Worm (Caenorhabditis elegans): Measurements from ENCODE around the gene srt-69.

The srt-69 gene

ce11 chrV:5243036-5243435, 22.4 kb downstream of the srt-69 start, which contains the start of gene cest-35.1:
TSS of gene cest-35.1 (minus strand) at chrV:5243136.
- TF ChIP-seq nhr-25 (tag; optimal IDR thresholded peaks at IDR 0.05) (no peak), elt-3 (tag; optimal IDR thresholded peaks at IDR 0.05) (no peak), R02D3.7 (tag; optimal IDR thresholded peaks at IDR 0.05) (no peak), nhr-43 (tag; optimal IDR thresholded peaks at IDR 0.05; ENCODE audit: poor library complexity, severe bottlenecking) (no peak), lsy-12 (tag; optimal IDR thresholded peaks at IDR 0.05) (no peak), ztf-11 (tag; optimal IDR thresholded peaks at IDR 0.05) (no peak), pqm-1 (tag; optimal IDR thresholded peaks at IDR 0.05) (no peak)

ce11 chrV:5239903-5240302, 25.6 kb downstream of the srt-69 start, which contains the start of gene B0238.15:
TSS of gene B0238.15 (plus strand) at chrV:5240203.
- no peak for TF ChIP-seq fkh-10 (GFP tag; optimal IDR thresholded peaks at IDR 0.05)

- TF ChIP-seq ceh-9 (tag; optimal IDR thresholded peaks at IDR 0.05), result no peak
- TF ChIP-seq nhr-23 (tag; optimal IDR thresholded peaks at IDR 0.05), result no peak
- no peak for TF ChIP-seq zag-1 (tag; optimal IDR thresholded peaks at IDR 0.05)
- no peak for TF ChIP-seq hmg-11 (tag; optimal IDR thresholded peaks at IDR 0.05)
Measured at ce11 chrV:5239404-5239803, 26.1 kb downstream of the srt-69 start, which contains the start of gene C52A10.3. TSS of gene C52A10.3 (minus strand) at chrV:5239504.

ce11 chrV:5237116-5237515, 28.4 kb downstream of the srt-69 start, which contains the start of gene cest-35.2:
TSS of gene cest-35.2 (minus strand) at chrV:5237216.
- TF ChIP-seq fos-1 (tag; optimal IDR thresholded peaks at IDR 0.05) (no peak), ceh-28 (tag; optimal IDR thresholded peaks at IDR 0.05) (no peak), unc-62 (GFP tag; optimal IDR thresholded peaks at IDR 0.05) (no peak), lin-15B (tag; optimal IDR thresholded peaks at IDR 0.05) (no peak), ceh-16 (tag; optimal IDR thresholded peaks at IDR 0.05) (no peak), egl-5 (tag; optimal IDR thresholded peaks at IDR 0.05) (no peak), eor-1 (tag; optimal IDR thresholded peaks at IDR 0.05) (no peak), daf-12 (tag; optimal IDR thresholded peaks at IDR 0.05) (no peak), elt-1 (tag; optimal IDR thresholded peaks at IDR 0.05) (no peak)

DNA sequence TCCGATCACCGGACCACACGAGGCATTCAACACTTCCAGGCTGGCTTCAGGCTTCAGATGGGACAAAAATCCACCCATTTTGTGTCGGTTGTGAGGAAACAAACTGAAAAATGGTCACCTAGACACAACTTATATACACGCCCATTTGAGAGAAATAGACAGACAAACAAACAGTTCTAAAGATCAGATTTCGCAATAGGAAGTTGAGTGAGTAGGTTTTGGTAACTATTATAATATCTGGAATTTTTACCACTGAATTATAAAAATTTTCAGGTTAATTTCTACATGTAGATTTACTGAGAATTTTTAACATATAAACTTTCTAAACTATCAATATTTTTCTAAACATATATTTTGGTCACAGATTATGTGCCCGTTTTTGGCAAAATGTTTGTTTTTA, 31.7 kb downstream of the srt-69 start, which contains the start of gene cest-32:
Gene cest-32 (minus strand): TSS at position 115 of the 400 bp plus-strand sequence.
- TF ChIP-seq ZK546.5 (tag; optimal IDR thresholded peaks at IDR 0.05) (no peak), nhr-77 (tag; optimal IDR thresholded peaks at IDR 0.05) (no peak), pha-4 (tag; optimal IDR thresholded peaks at IDR 0.05) (peak; percentile 12)

ce11 chrV:5228513-5228912, 37.0 kb downstream of the srt-69 start:
- TF ChIP-seq egl-27 (tag; optimal IDR thresholded peaks at IDR 0.05) (no peak), nhr-23 (tag; optimal IDR thresholded peaks at IDR 0.05) (no peak), pha-4 (tag; optimal IDR thresholded peaks at IDR 0.05) (peak; percentile 59)

- TF ChIP-seq elt-1 (tag; optimal IDR thresholded peaks at IDR 0.05), result no peak
- no peak for TF ChIP-seq ceh-82 (tag; optimal IDR thresholded peaks at IDR 0.05)
- TF ChIP-seq pqm-1 (tag; optimal IDR thresholded peaks at IDR 0.05), result no peak
- TF ChIP-seq unc-62 (GFP tag; optimal IDR thresholded peaks at IDR 0.05), result no peak
- TF ChIP-seq nhr-237 (tag; optimal IDR thresholded peaks at IDR 0.05), result no peak
- TF ChIP-seq sea-2 (GFP tag; optimal IDR thresholded peaks at IDR 0.05), result no peak
- TF ChIP-seq nhr-67 (tag; optimal IDR thresholded peaks at IDR 0.05), result no peak
Measured at ce11 chrV:5225660-5226059, 39.8 kb downstream of the srt-69 start.

DNA sequence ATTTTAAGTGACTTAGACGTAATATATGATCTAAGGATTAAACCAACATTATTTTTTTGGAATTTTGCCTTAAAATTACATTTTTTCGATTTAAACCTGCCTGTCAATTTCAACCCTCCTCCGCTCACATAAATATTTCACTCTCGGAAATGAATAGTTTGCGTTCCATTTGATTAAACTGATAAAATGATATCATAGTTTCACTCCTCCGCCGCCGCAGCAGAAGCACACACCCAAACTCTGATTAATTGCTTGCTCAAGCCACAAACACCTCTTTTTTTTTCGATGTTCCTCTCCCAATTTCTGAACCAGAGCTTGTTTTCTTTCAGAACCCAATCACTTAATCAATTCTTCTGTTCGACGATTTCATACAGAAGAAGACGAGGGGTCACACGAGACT, 42.4 kb downstream of the srt-69 start, which contains the start of gene Y49G5B.1:
Gene Y49G5B.1 (plus strand): TSS at position 324 of the 400 bp plus-strand sequence.
- no peak for TF ChIP-seq egl-27 (tag; optimal IDR thresholded peaks at IDR 0.05)
- TF ChIP-seq eor-1 (tag; optimal IDR thresholded peaks at IDR 0.05), result no peak
- TF ChIP-seq lin-15B (tag; optimal IDR thresholded peaks at IDR 0.05), result no peak
- TF ChIP-seq nhr-43 (tag; optimal IDR thresholded peaks at IDR 0.05; ENCODE audit: poor library complexity, severe bottlenecking), result no peak
- peak; percentile 2 for TF ChIP-seq elt-2 (tag; optimal IDR thresholded peaks at IDR 0.05)
- no peak for TF ChIP-seq nhr-77 (tag; optimal IDR thresholded peaks at IDR 0.05)
- no peak for TF ChIP-seq unc-39 (tag; optimal IDR thresholded peaks at IDR 0.05)
